Worm (Caenorhabditis elegans): ENCODE measurements around the gene Y54G11A.7.

Gene Y54G11A.7

DNA sequence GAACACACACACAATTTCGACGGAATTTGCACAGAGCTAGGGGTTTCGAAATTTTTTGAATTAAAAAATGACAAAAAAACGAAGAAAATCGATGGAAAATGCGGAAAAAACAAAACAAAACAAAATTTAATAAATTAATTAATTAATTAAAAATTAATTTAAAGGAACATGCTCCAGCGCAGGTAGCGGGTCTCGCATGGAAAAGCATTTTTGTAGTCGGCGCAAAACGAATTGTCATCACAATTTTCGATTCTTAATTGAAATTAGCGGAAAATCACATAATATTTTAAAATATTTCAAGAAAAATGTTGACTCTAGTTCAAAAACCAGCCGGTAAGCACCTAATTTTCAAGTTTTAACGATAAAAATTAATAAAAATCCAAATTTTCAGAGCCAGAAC is 20.7 kb upstream of the Y54G11A.7 start, which contains the start of gene Y54G11A.3:
TSS of gene Y54G11A.3 (plus strand) at position 213 of the 400 bp plus-strand sequence.
- TF ChIP-seq nhr-76 (tag; optimal IDR thresholded peaks at IDR 0.05) (no peak), nhr-77 (tag; optimal IDR thresholded peaks at IDR 0.05) (no peak), eor-1 (tag; optimal IDR thresholded peaks at IDR 0.05) (no peak), unc-39 (tag; optimal IDR thresholded peaks at IDR 0.05) (no peak), fkh-10 (GFP tag; optimal IDR thresholded peaks at IDR 0.05) (no peak), fos-1 (tag; optimal IDR thresholded peaks at IDR 0.05) (no peak), daf-12 (tag; optimal IDR thresholded peaks at IDR 0.05) (no peak), elt-3 (tag; optimal IDR thresholded peaks at IDR 0.05) (no peak), skn-1 (tag; optimal IDR thresholded peaks at IDR 0.05) (no peak), snpc-4 (tag; optimal IDR thresholded peaks at IDR 0.05) (no peak), sea-2 (GFP tag; optimal IDR thresholded peaks at IDR 0.05) (no peak), ceh-16 (tag; optimal IDR thresholded peaks at IDR 0.05) (no peak), lin-15B (tag; optimal IDR thresholded peaks at IDR 0.05) (no peak), ceh-28 (tag; optimal IDR thresholded peaks at IDR 0.05) (no peak), nhr-25 (tag; optimal IDR thresholded peaks at IDR 0.05) (no peak), ceh-9 (tag; optimal IDR thresholded peaks at IDR 0.05) (no peak), ama-1 (optimal IDR thresholded peaks at IDR 0.05) (no peak), nfya-1 (tag; optimal IDR thresholded peaks at IDR 0.05; ENCODE audit: insufficient read depth) (no peak), nhr-67 (tag; optimal IDR thresholded peaks at IDR 0.05) (no peak)

DNA sequence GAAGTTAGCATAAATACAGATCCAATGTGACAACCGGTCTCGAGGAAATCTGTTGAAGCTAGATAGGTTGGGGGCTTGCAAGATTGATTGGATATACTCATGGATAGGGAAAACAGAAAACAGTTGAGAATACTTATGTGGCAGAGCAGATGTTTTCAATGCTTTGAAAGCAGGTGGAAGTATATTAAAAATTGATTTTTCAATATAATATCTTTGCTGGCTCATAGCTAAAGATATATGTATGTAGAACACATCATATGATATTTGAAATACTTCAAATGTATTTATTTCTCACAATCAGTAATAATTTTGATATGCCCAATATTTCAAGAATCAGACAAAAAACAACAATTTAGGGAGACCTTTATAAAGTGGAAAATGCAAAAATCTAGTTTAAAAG is 9.8 kb upstream of the Y54G11A.7 start, which contains the start of gene srh-41:
TSS of gene srh-41 (minus strand) at position 101 of the 400 bp plus-strand sequence.
- no peak for TF ChIP-seq fkh-2 (tag; optimal IDR thresholded peaks at IDR 0.05)
- TF ChIP-seq pqm-1 (tag; optimal IDR thresholded peaks at IDR 0.05), result no peak
- TF ChIP-seq ceh-28 (tag; optimal IDR thresholded peaks at IDR 0.05), result no peak
- TF ChIP-seq jun-1 (tag; optimal IDR thresholded peaks at IDR 0.05), result no peak
- TF ChIP-seq elt-1 (tag; optimal IDR thresholded peaks at IDR 0.05), result no peak
- TF ChIP-seq skn-1 (tag; optimal IDR thresholded peaks at IDR 0.05), result no peak
- TF ChIP-seq lin-39 (tag; optimal IDR thresholded peaks at IDR 0.05), result no peak
- no peak for TF ChIP-seq mml-1 (tag; optimal IDR thresholded peaks at IDR 0.05)
- no peak for TF ChIP-seq mdl-1 (tag; optimal IDR thresholded peaks at IDR 0.05)
- no peak for TF ChIP-seq eor-1 (tag; optimal IDR thresholded peaks at IDR 0.05)
- TF ChIP-seq unc-39 (tag; optimal IDR thresholded peaks at IDR 0.05), result no peak
- no peak for TF ChIP-seq pha-4 (tag; optimal IDR thresholded peaks at IDR 0.05)
- TF ChIP-seq aly-2 (tag; optimal IDR thresholded peaks at IDR 0.05), result no peak
- TF ChIP-seq egl-27 (tag; optimal IDR thresholded peaks at IDR 0.05), result no peak

DNA sequence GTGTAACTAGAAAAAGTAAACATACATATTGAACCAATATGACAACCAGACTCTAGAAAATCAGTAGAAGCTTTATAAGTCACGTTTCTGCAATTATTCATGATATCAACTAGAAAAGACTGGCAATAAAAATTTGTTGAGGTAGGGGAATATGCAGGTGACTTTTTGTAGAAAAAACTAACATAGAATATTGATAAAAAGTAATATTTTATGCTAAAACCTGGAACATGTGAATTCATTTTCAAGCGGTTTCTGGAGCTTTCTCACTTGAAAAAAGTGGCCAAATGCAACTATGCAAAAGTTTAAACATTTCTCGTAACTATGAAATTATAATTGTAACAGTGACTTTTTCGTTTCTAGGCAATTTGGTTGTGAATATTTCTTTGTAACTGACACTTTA is 8.1 kb upstream of the Y54G11A.7 start, which contains the start of gene srh-42:
TSS of gene srh-42 (minus strand) at position 101 of the 400 bp plus-strand sequence.
- TF ChIP-seq tbx-2 (tag; optimal IDR thresholded peaks at IDR 0.05) (no peak), nhr-67 (tag; optimal IDR thresholded peaks at IDR 0.05) (no peak), fos-1 (tag; optimal IDR thresholded peaks at IDR 0.05) (no peak), lin-39 (tag; optimal IDR thresholded peaks at IDR 0.05) (no peak), aly-2 (tag; optimal IDR thresholded peaks at IDR 0.05) (no peak), fkh-10 (GFP tag; optimal IDR thresholded peaks at IDR 0.05) (no peak), R02D3.7 (tag; optimal IDR thresholded peaks at IDR 0.05) (no peak), elt-1 (tag; optimal IDR thresholded peaks at IDR 0.05) (no peak), daf-12 (tag; optimal IDR thresholded peaks at IDR 0.05) (no peak), jun-1 (tag; optimal IDR thresholded peaks at IDR 0.05) (no peak), mml-1 (tag; optimal IDR thresholded peaks at IDR 0.05) (no peak), ZK546.5 (tag; optimal IDR thresholded peaks at IDR 0.05) (no peak), snpc-4 (tag; optimal IDR thresholded peaks at IDR 0.05) (no peak)

DNA sequence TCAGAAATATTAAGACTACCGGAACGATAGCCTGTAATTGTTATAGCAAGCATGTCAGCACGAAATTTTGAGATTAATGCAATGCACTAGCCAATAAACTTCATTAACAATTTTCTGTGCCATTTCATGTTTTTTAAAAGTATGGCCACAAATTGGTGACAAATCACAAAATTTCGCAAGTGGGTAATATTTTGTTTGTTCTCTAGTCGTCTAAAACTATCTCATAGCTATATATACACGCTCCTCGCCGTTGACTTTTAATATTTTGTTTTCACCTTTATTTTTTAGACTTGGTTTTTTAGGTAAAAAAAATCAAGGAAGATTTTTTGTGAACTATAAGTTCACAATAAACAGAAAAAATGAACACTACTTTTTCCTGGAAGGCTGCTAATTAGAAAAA is 6.3 kb upstream of the Y54G11A.7 start:
- TF ChIP-seq pha-4 (tag; optimal IDR thresholded peaks at IDR 0.05) (peak; percentile 81), skn-1 (tag; optimal IDR thresholded peaks at IDR 0.05) (peak; percentile 33), ceh-16 (tag; optimal IDR thresholded peaks at IDR 0.05) (no peak), nhr-23 (tag; optimal IDR thresholded peaks at IDR 0.05) (no peak), elt-2 (tag; optimal IDR thresholded peaks at IDR 0.05) (peak; percentile 29), pqm-1 (tag; optimal IDR thresholded peaks at IDR 0.05) (peak; percentile 53)

DNA sequence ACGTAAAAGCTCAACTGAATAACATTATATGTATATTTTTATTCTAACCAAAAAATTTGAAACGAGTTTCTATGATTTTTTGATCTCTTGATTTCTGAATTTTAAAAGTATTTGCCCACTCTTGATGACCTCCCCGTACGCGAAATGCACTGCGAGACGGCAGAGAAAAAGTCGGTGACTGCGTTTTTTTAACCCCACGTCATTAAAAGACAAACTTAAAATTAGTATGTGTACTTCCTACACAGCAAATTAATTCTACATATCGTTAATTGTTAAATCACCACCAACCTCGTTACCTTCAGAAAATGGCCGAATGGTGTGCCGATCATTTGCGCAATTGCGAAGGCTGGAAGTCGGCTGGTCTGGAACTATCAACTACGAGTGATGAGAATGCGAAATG is 4.6 kb upstream of the Y54G11A.7 start, which contains the start of gene Y54G11A.4:
TSS of gene Y54G11A.4 (plus strand) at position 301 of the 400 bp plus-strand sequence.
- no peak for TF ChIP-seq unc-62 (GFP tag; optimal IDR thresholded peaks at IDR 0.05)
- TF ChIP-seq pha-4 (tag; optimal IDR thresholded peaks at IDR 0.05), result peak; percentile 40
